Worm (Caenorhabditis elegans) whole organism, young adult: ENCODE measurements around the gene arcp-1.

Experiments used
- B0336.3 ChIP-seq: fragments of 200-800 bp; sonication (Bioruptor generic); IDR thresholded peaks from 2 replicates; pipeline ENCODE4 v1.3.6; 2022; ENCODE audit warnings: missing genetic modification characterization, missing compliant biosample characterization
- D2030.7 ChIP-seq: fragments of 200-800 bp; sonication (Bioruptor generic); IDR thresholded peaks from 2 replicates; pipeline ENCODE4 v1.3.6; 2022; ENCODE audit warnings: missing genetic modification reagents, missing genetic modification characterization, missing compliant biosample characterization
- F39B2.1 ChIP-seq: fragments of 200-800 bp; sonication (Bioruptor generic); IDR thresholded peaks from 2 replicates; pipeline ENCODE4 v1.3.6; 2022; ENCODE audit warnings: missing genetic modification reagents, missing genetic modification characterization, missing compliant biosample characterization
- Y53F4B.3 ChIP-seq: fragments of 200-800 bp; sonication (Bioruptor generic); IDR thresholded peaks from 2 replicates; pipeline ENCODE4 v1.3.6; 2022; ENCODE audit warnings: missing genetic modification reagents, missing genetic modification characterization, missing compliant biosample characterization
- Y95B8A.8 ChIP-seq: fragments of 200-800 bp; sonication (Bioruptor generic); IDR thresholded peaks from 2 replicates; pipeline ENCODE4 v1.3.6; 2022; ENCODE audit warnings: missing genetic modification reagents, missing genetic modification characterization, missing compliant biosample characterization
- atf-7 ChIP-seq: sonication (generic microtip); optimal IDR thresholded peaks from 2 replicates; lab custom pipeline; 2017; ENCODE audit warnings: mild to moderate bottlenecking, missing genetic modification characterization, missing compliant biosample characterization
- attf-3 ChIP-seq: fragments of 200-800 bp; sonication (Bioruptor generic); conservative IDR thresholded peaks from 2 replicates; pipeline ENCODE4 v1.3.6; 2022; ENCODE audit warnings: missing genetic modification reagents, missing genetic modification characterization, missing compliant biosample characterization
- attf-5 ChIP-seq: fragments of 200-800 bp; sonication (Bioruptor generic); optimal IDR thresholded peaks from 2 replicates; lab custom pipeline; 2018; ENCODE audit warnings: mild to moderate bottlenecking, missing genetic modification characterization, missing compliant biosample characterization
- attf-6 ChIP-seq: fragments of 200-800 bp; sonication (Bioruptor generic); IDR thresholded peaks from 2 replicates; pipeline ENCODE4 v1.3.6; 2022; ENCODE audit warnings: missing genetic modification reagents, missing genetic modification characterization, missing compliant biosample characterization
- cebp-2 ChIP-seq: fragments of 200-800 bp; sonication (Bioruptor generic); IDR thresholded peaks from 2 replicates; pipeline ENCODE4 v1.3.6; 2022; ENCODE audit warnings: missing genetic modification characterization, missing compliant biosample characterization
- ceh-100 ChIP-seq: fragments of 200-800 bp; sonication (Bioruptor generic); IDR thresholded peaks from 2 replicates; pipeline ENCODE4 v1.3.6; 2022; ENCODE audit warnings: missing genetic modification reagents, missing genetic modification characterization, missing compliant biosample characterization
- ceh-27 ChIP-seq: fragments of 200-800 bp; sonication (Bioruptor generic); optimal IDR thresholded peaks from 2 replicates; lab custom pipeline; 2018; ENCODE audit warnings: mild to moderate bottlenecking, missing genetic modification characterization, moderate library complexity, missing compliant biosample characterization
- ceh-40 ChIP-seq: fragments of 200-800 bp; sonication (Bioruptor generic); IDR thresholded peaks from 2 replicates; pipeline ENCODE4 v1.3.6; 2022; ENCODE audit warnings: missing genetic modification characterization, missing compliant biosample characterization
- ceh-58 ChIP-seq: fragments of 200-800 bp; sonication (Bioruptor generic); IDR thresholded peaks from 2 replicates; pipeline ENCODE4 v1.3.6; 2022; ENCODE audit warnings: missing genetic modification characterization, missing compliant biosample characterization
- ceh-91 ChIP-seq: fragments of 200-800 bp; sonication (Bioruptor generic); IDR thresholded peaks from 2 replicates; pipeline ENCODE4 v1.3.6; 2022; ENCODE audit warnings: missing genetic modification reagents, missing genetic modification characterization, missing compliant biosample characterization
- dpl-1 ChIP-seq: fragments of 150-350 bp; optimal IDR thresholded peaks from 2 replicates; lab custom pipeline; 2014; ENCODE audit warnings: missing biosample characterization, missing genetic modification reagents, missing genetic modification characterization
- egrh-3 ChIP-seq: fragments of 200-800 bp; sonication (Bioruptor generic); IDR thresholded peaks from 2 replicates; pipeline ENCODE4 v1.3.6; 2022; ENCODE audit warnings: missing genetic modification reagents, missing genetic modification characterization, missing compliant biosample characterization
- hlh-26 ChIP-seq: fragments of 200-800 bp; sonication (Bioruptor generic); conservative IDR thresholded peaks from 2 replicates; pipeline ENCODE4 v1.3.6; 2022; ENCODE audit warnings: missing genetic modification reagents, missing genetic modification characterization, missing compliant biosample characterization
- lin-26 ChIP-seq: fragments of 200-800 bp; sonication (Bioruptor generic); IDR thresholded peaks from 2 replicates; pipeline ENCODE4 v1.3.6; 2022; ENCODE audit warnings: missing genetic modification reagents, missing genetic modification characterization, missing compliant biosample characterization
- madf-3 ChIP-seq: fragments of 200-800 bp; sonication (Bioruptor generic); IDR thresholded peaks from 2 replicates; pipeline ENCODE4 v1.3.6; 2022; ENCODE audit warnings: missing genetic modification reagents, missing genetic modification characterization, missing compliant biosample characterization
- nfya-2 ChIP-seq: fragments of 200-800 bp; sonication (Bioruptor generic); IDR thresholded peaks from 2 replicates; pipeline ENCODE4 v1.3.6; 2022; ENCODE audit warnings: missing genetic modification reagents, missing genetic modification characterization, missing compliant biosample characterization
- nhr-80 ChIP-seq: sonication (generic microtip); optimal IDR thresholded peaks from 2 replicates; lab custom pipeline; 2016; ENCODE audit warnings: missing genetic modification characterization, missing compliant biosample characterization
- nhr-90 ChIP-seq: sonication (generic microtip); optimal IDR thresholded peaks from 2 replicates; lab custom pipeline; 2016; ENCODE audit warnings: missing genotype, mild to moderate bottlenecking, missing genetic modification characterization, missing compliant biosample characterization
- pha-4 ChIP-seq: fragments of 150-350 bp; sonication (generic microtip); optimal IDR thresholded peaks from 2 replicates; lab custom pipeline; 2014; ENCODE audit warnings: missing biosample characterization, missing genetic modification reagents, missing genetic modification characterization
- sea-2 ChIP-seq: fragments of 200-800 bp; sonication (Bioruptor generic); IDR thresholded peaks from 2 replicates; pipeline ENCODE4 v1.3.6; 2022; ENCODE audit warnings: missing genetic modification characterization, missing compliant biosample characterization
- snpc-3.4 ChIP-seq: sonication (generic microtip); optimal IDR thresholded peaks from 2 replicates; lab custom pipeline; 2017; ENCODE audit warnings: missing genetic modification characterization, mild to moderate bottlenecking, missing compliant biosample characterization, antibody characterized with exemption, moderate library complexity, missing genotype, missing genetic modification reagents
- snpc-4 ChIP-seq, 5 experiments: fragments of 150-350 bp in 1 of 5; sonication (generic microtip) in 4 of 5; optimal IDR thresholded peaks; 2 replicates each; lab custom pipeline; 2014 to 2018; ENCODE audit warnings: missing genetic modification characterization in 5 of 5, missing biosample characterization in 3 of 5, antibody characterized with exemption in 2 of 5, mild to moderate bottlenecking in 2 of 5, missing compliant biosample characterization in 2 of 5, missing genotype in 2 of 5, moderate library complexity in 2 of 5, missing genetic modification reagents in 1 of 5
- sptf-2 ChIP-seq: fragments of 200-800 bp; sonication (Bioruptor generic); optimal IDR thresholded peaks from 2 replicates; lab custom pipeline; 2018; ENCODE audit warnings: mild to moderate bottlenecking, missing genetic modification characterization, missing compliant biosample characterization
- unc-130 ChIP-seq: sonication (generic microtip); optimal IDR thresholded peaks from 2 replicates; lab custom pipeline; 2016; ENCODE audit warnings: missing genetic modification reagents, missing genetic modification characterization, missing compliant biosample characterization
- zim-3 ChIP-seq: sonication (generic microtip); optimal IDR thresholded peaks from 2 replicates; lab custom pipeline; 2017; ENCODE audit warnings: mild to moderate bottlenecking, missing genetic modification characterization, moderate library complexity, missing compliant biosample characterization
- ztf-28 ChIP-seq: fragments of 200-800 bp; sonication (Bioruptor generic); IDR thresholded peaks from 2 replicates; pipeline ENCODE4 v1.3.6; 2022; ENCODE audit warnings: missing genetic modification reagents, missing genetic modification characterization, missing compliant biosample characterization

arcp-1 gene

ce11 chrIII:3773173-3773572 is 14.0 kb upstream of the arcp-1 start, which contains the start of gene lec-4 (continued):
- no peak for TF ChIP-seq sea-2
- no peak for TF ChIP-seq hlh-26
- no peak for TF ChIP-seq ceh-27 (GFP tag; lab: Kevin White, UChicago)
- no peak for TF ChIP-seq zim-3 (tag; lab: Kevin White, UChicago)
- TF ChIP-seq B0336.3 (GFP tag; lab: Robert Waterston, UW), result no peak
- TF ChIP-seq ceh-40 (GFP tag; lab: Robert Waterston, UW), result no peak
- no peak for TF ChIP-seq ztf-28
- no peak for TF ChIP-seq nhr-90 (tag; lab: Kevin White, UChicago)
- TF ChIP-seq nfya-2, result no peak

- TF ChIP-seq ceh-58, result 0 out of 2 replicates have a peak, but pooled peaks have one; percentile 81
- peak; percentile 100; the same call in 1 of the 2 replicates for TF ChIP-seq Y53F4B.3
- peak; percentile 70; the same call in 1 of the 2 replicates for TF ChIP-seq ceh-91
- TF ChIP-seq ztf-28, result 0 out of 2 replicates have a peak, but pooled peaks have one; percentile 32
- peak; percentile 76; the same call in 1 of the 2 replicates for TF ChIP-seq attf-3 (GFP tag; lab: Robert Waterston, UW)
- TF ChIP-seq D2030.7, result peak; percentile 16; the same call in 1 of the 2 replicates
- TF ChIP-seq ceh-40 (GFP tag; lab: Robert Waterston, UW), result 0 out of 2 replicates have a peak, but pooled peaks have one; percentile 20
- peak; percentile 96 for TF ChIP-seq egrh-3 (GFP tag; lab: Robert Waterston, UW)
Observed at ce11 chrIII:3770370-3770769, 11.2 kb upstream of the arcp-1 start.

ce11 chrIII:3768200-3768599 is 9.0 kb upstream of the arcp-1 start, which contains the start of gene gmeb-3:
Gene gmeb-3 (plus strand): TSS chrIII:3768500.
- TF ChIP-seq lin-26 (no peak), nhr-80 (no peak)

- no peak for TF ChIP-seq cebp-2 (GFP tag; lab: Robert Waterston, UW)
- no peak for TF ChIP-seq sptf-2 (GFP tag; lab: Kevin White, UChicago)
- no peak for TF ChIP-seq ceh-100
- TF ChIP-seq B0336.3 (GFP tag; lab: Robert Waterston, UW), result no peak
- TF ChIP-seq attf-6 (GFP tag; lab: Robert Waterston, UW), result no peak
- TF ChIP-seq madf-3, result no peak
- no peak for TF ChIP-seq unc-130 (GFP tag; lab: Kevin White, UChicago)
- TF ChIP-seq atf-7 (tag; lab: Kevin White, UChicago), result no peak
- no peak for TF ChIP-seq Y95B8A.8 (GFP tag; lab: Robert Waterston, UW)
- no peak for TF ChIP-seq pha-4 (tag; lab: Kevin White, UChicago)
- no peak for TF ChIP-seq egrh-3 (GFP tag; lab: Robert Waterston, UW)
- TF ChIP-seq attf-5 (GFP tag; lab: Kevin White, UChicago), result no peak
- TF ChIP-seq F39B2.1 (GFP tag; lab: Robert Waterston, UW), result no peak
- no peak for TF ChIP-seq snpc-3.4
Observed at ce11 chrIII:3765460-3765859, 6.2 kb upstream of the arcp-1 start, which contains the start of gene C44F1.1. Gene C44F1.1 (minus strand): TSS chrIII:3765560.

- TF ChIP-seq snpc-4 (GFP tag; optimal IDR thresholded peaks at IDR 0.05; lab: Kevin White, UChicago) (no peak), snpc-4 (tag; optimal IDR thresholded peaks at IDR 0.05; lab: Kevin White, UChicago) (peak in 3 of 4 experiments; percentile 46 to 81 (median 59)), dpl-1 (GFP tag; lab: Kevin White, UChicago) (no peak)
Observed at ce11 chrIII:3764584-3764983, 5.4 kb upstream of the arcp-1 start.
